Fruit fly (Drosophila melanogaster) whole organism, prepupa: ENCODE measurements around the gene CG18662.

ENCODE experiments used
- Blimp-1 ChIP-seq: fragments of 200-800 bp; sonication (Bioruptor generic); optimal IDR thresholded peaks from 3 replicates; lab custom pipeline; 2017; ENCODE audit warnings: missing biosample characterization, missing genetic modification characterization, mild to moderate bottlenecking, moderate library complexity, missing genetic modification reagents
- CG10631 ChIP-seq: fragments of 200-800 bp; sonication (Bioruptor generic); optimal IDR thresholded peaks from 2 replicates; lab custom pipeline; 2016; ENCODE audit warnings: missing biosample characterization, missing genetic modification characterization
- CG10669 ChIP-seq: fragments of 200-800 bp; sonication (Bioruptor generic); optimal IDR thresholded peaks from 3 replicates; lab custom pipeline; 2018; ENCODE audit warnings: missing biosample characterization, mild to moderate bottlenecking, missing genetic modification characterization, moderate library complexity
- CG11294 ChIP-seq: fragments of 200-800 bp; sonication (Bioruptor generic); IDR thresholded peaks from 2 replicates; pipeline ENCODE4 v1.3.6; 2022; ENCODE audit warnings: missing biosample characterization, missing genetic modification characterization
- CG11762 ChIP-seq: fragments of 200-800 bp; sonication (Bioruptor generic); optimal IDR thresholded peaks from 3 replicates; lab custom pipeline; 2016; ENCODE audit warnings: missing biosample characterization, missing genetic modification characterization; ENCODE audit not compliant: insufficient read depth
- CG11902 ChIP-seq: fragments of 200-800 bp; sonication (Bioruptor generic); optimal IDR thresholded peaks from 3 replicates; lab custom pipeline; 2016; ENCODE audit warnings: missing biosample characterization, missing genetic modification characterization
- CG15336 ChIP-seq: fragments of 200-800 bp; sonication (Bioruptor generic); IDR thresholded peaks from 2 replicates; pipeline ENCODE4 v1.3.6; 2022; ENCODE audit warnings: missing biosample characterization, missing genetic modification characterization
- CG16779 ChIP-seq: fragments of 200-800 bp; sonication (Bioruptor generic); optimal IDR thresholded peaks from 3 replicates; lab custom pipeline; 2017; ENCODE audit warnings: missing biosample characterization, mild to moderate bottlenecking, missing genetic modification characterization
- CG3032 ChIP-seq: fragments of 200-800 bp; optimal IDR thresholded peaks from 2 replicates; lab custom pipeline; 2019; ENCODE audit warnings: missing biosample characterization, mild to moderate bottlenecking, missing genetic modification characterization, moderate library complexity
- CG31627 ChIP-seq: fragments of 200-800 bp; sonication (Bioruptor generic); optimal IDR thresholded peaks from 3 replicates; lab custom pipeline; 2016; ENCODE audit warnings: missing biosample characterization, missing genetic modification characterization
- CG32006 ChIP-seq: fragments of 200-800 bp; sonication (Bioruptor generic); optimal IDR thresholded peaks from 3 replicates; lab custom pipeline; 2017; ENCODE audit warnings: missing biosample characterization, mild to moderate bottlenecking, missing genetic modification characterization
- CG3919 ChIP-seq: fragments of 200-800 bp; sonication (Bioruptor generic); optimal IDR thresholded peaks from 3 replicates; lab custom pipeline; 2016; ENCODE audit warnings: missing biosample characterization, missing genetic modification characterization
- CG4318 ChIP-seq: fragments of 200-800 bp; sonication (Bioruptor generic); optimal IDR thresholded peaks from 3 replicates; lab custom pipeline; 2017; ENCODE audit warnings: missing biosample characterization, mild to moderate bottlenecking, missing genetic modification characterization
- CG6163 ChIP-seq: fragments of 200-800 bp; sonication (Bioruptor generic); IDR thresholded peaks from 3 replicates; pipeline ENCODE4 v1.3.6; 2022; ENCODE audit warnings: missing biosample characterization, missing genetic modification characterization
- CG6792 ChIP-seq: fragments of 200-800 bp; sonication (Bioruptor generic); optimal IDR thresholded peaks from 3 replicates; lab custom pipeline; 2016; ENCODE audit warnings: missing biosample characterization, missing genetic modification characterization
- CG6808 ChIP-seq: fragments of 200-800 bp; sonication (Bioruptor generic); optimal IDR thresholded peaks from 3 replicates; lab custom pipeline; 2017; ENCODE audit warnings: missing biosample characterization, missing genetic modification characterization, mild to moderate bottlenecking, moderate library complexity, missing genetic modification reagents
- CG6854 ChIP-seq: fragments of 200-800 bp; sonication (Bioruptor generic); optimal IDR thresholded peaks from 2 replicates; lab custom pipeline; 2017; ENCODE audit warnings: missing biosample characterization, mild to moderate bottlenecking, missing genetic modification characterization
- CG7368 ChIP-seq: fragments of 200-800 bp; sonication (Bioruptor generic); optimal IDR thresholded peaks from 3 replicates; lab custom pipeline; 2016; ENCODE audit warnings: missing biosample characterization, missing genetic modification characterization
- CG8119 ChIP-seq: fragments of 200-800 bp; sonication (Bioruptor generic); IDR thresholded peaks from 3 replicates; pipeline ENCODE4 v1.3.6; 2022; ENCODE audit warnings: missing biosample characterization, missing genetic modification characterization
- CG8632 ChIP-seq: fragments of 200-800 bp; sonication (Bioruptor generic); optimal IDR thresholded peaks from 3 replicates; lab custom pipeline; 2016; ENCODE audit warnings: missing biosample characterization, missing genetic modification characterization
- CG9139 ChIP-seq: fragments of 200-800 bp; sonication (Bioruptor generic); optimal IDR thresholded peaks from 3 replicates; lab custom pipeline; 2017; ENCODE audit warnings: missing biosample characterization, mild to moderate bottlenecking, missing genetic modification characterization
- Eip75B ChIP-seq: fragments of 200-800 bp; sonication (Bioruptor generic); optimal IDR thresholded peaks from 3 replicates; lab custom pipeline; 2016; ENCODE audit warnings: missing biosample characterization, missing genetic modification characterization
- Eip78C ChIP-seq: fragments of 200-800 bp; sonication (Bioruptor generic); peaks from one replicate; lab custom pipeline; 2016; ENCODE audit warnings: missing biosample characterization, missing genetic modification characterization
- Ets21C ChIP-seq: fragments of 200-800 bp; sonication (Bioruptor generic); optimal IDR thresholded peaks from 3 replicates; lab custom pipeline; 2016; ENCODE audit warnings: missing biosample characterization, missing genetic modification characterization
- Ets96B ChIP-seq: fragments of 200-800 bp; optimal IDR thresholded peaks from 2 replicates; lab custom pipeline; 2019; ENCODE audit warnings: missing biosample characterization, mild to moderate bottlenecking, missing genetic modification characterization, moderate library complexity
- Hr38 ChIP-seq: sonication (Bioruptor generic); optimal IDR thresholded peaks from 2 replicates; lab custom pipeline; 2016; ENCODE audit warnings: missing biosample characterization, missing genetic modification characterization
- Hr39 ChIP-seq: fragments of 200-800 bp; sonication (Bioruptor generic); optimal IDR thresholded peaks from 2 replicates; lab custom pipeline; 2016; ENCODE audit warnings: missing biosample characterization, missing genetic modification characterization
- Hr4 ChIP-seq: fragments of 200-800 bp; sonication (Bioruptor generic); optimal IDR thresholded peaks from 3 replicates; lab custom pipeline; 2016; ENCODE audit warnings: missing biosample characterization, missing genetic modification characterization
- Met ChIP-seq: fragments of 200-800 bp; sonication (Bioruptor generic); optimal IDR thresholded peaks from 3 replicates; lab custom pipeline; 2016; ENCODE audit warnings: missing biosample characterization, missing genetic modification characterization
- OdsH ChIP-seq: fragments of 200-800 bp; sonication (Bioruptor generic); optimal IDR thresholded peaks from 3 replicates; lab custom pipeline; 2016; ENCODE audit warnings: missing biosample characterization, missing genetic modification characterization
- Smox ChIP-seq: fragments of 200-800 bp; sonication (Bioruptor generic); optimal IDR thresholded peaks from 3 replicates; lab custom pipeline; 2016; ENCODE audit warnings: missing biosample characterization, missing genetic modification characterization
- Sox14 ChIP-seq: fragments of 200-800 bp; sonication (Bioruptor generic); optimal IDR thresholded peaks from 3 replicates; lab custom pipeline; 2016; ENCODE audit warnings: missing biosample characterization, missing genetic modification characterization
- achi ChIP-seq: fragments of 200-800 bp; sonication (Bioruptor generic); optimal IDR thresholded peaks from 3 replicates; lab custom pipeline; 2016; ENCODE audit warnings: missing biosample characterization, missing genetic modification characterization
- acj6 ChIP-seq: fragments of 200-800 bp; sonication (Bioruptor generic); optimal IDR thresholded peaks from 3 replicates; lab custom pipeline; 2016; ENCODE audit warnings: missing biosample characterization, missing genetic modification characterization
- cyc ChIP-seq: fragments of 200-800 bp; sonication (Bioruptor generic); optimal IDR thresholded peaks from 3 replicates; lab custom pipeline; 2016; ENCODE audit warnings: missing biosample characterization, missing genetic modification characterization
- dac ChIP-seq: fragments of 200-800 bp; sonication (Bioruptor generic); optimal IDR thresholded peaks from 2 replicates; lab custom pipeline; 2017; ENCODE audit warnings: missing biosample characterization, mild to moderate bottlenecking, missing genetic modification characterization
- dsx ChIP-seq: fragments of 200-800 bp; optimal IDR thresholded peaks from 3 replicates; lab custom pipeline; 2019; ENCODE audit warnings: missing biosample characterization, mild to moderate bottlenecking, missing genetic modification characterization, moderate library complexity; ENCODE audit not compliant: poor library complexity, severe bottlenecking
- eg ChIP-seq: fragments of 200-800 bp; sonication (Bioruptor generic); IDR thresholded peaks from 3 replicates; pipeline ENCODE4 v1.3.6; 2022; ENCODE audit warnings: missing biosample characterization, missing genetic modification characterization
- esn ChIP-seq: fragments of 200-800 bp; sonication (Bioruptor generic); optimal IDR thresholded peaks from 2 replicates; lab custom pipeline; 2016; ENCODE audit warnings: missing biosample characterization, mild to moderate bottlenecking, missing genetic modification characterization, moderate library complexity
- fkh ChIP-seq: fragments of 200-800 bp; sonication (Bioruptor generic); optimal IDR thresholded peaks from 3 replicates; lab custom pipeline; 2017; ENCODE audit warnings: missing biosample characterization, mild to moderate bottlenecking, missing genetic modification characterization, moderate library complexity
- lz ChIP-seq: fragments of 200-800 bp; sonication (Bioruptor generic); optimal IDR thresholded peaks from 3 replicates; lab custom pipeline; 2016; ENCODE audit warnings: missing biosample characterization, missing genetic modification characterization
- net ChIP-seq: fragments of 200-800 bp; sonication (Bioruptor generic); optimal IDR thresholded peaks from 3 replicates; lab custom pipeline; 2016; ENCODE audit warnings: missing biosample characterization, missing genetic modification characterization
- pdm3 ChIP-seq: fragments of 200-800 bp; sonication (Bioruptor generic); optimal IDR thresholded peaks from 3 replicates; lab custom pipeline; 2016; ENCODE audit warnings: missing biosample characterization, missing genetic modification characterization
- salr ChIP-seq, 2 experiments: fragments of 200-800 bp; sonication (Bioruptor generic); optimal IDR thresholded peaks; 3 replicates each; lab custom pipeline; 2016 to 2018; ENCODE audit warnings: missing biosample characterization in 2 of 2, missing genetic modification characterization in 2 of 2, mild to moderate bottlenecking in 1 of 2
- svp ChIP-seq: fragments of 200-800 bp; sonication (Bioruptor generic); peaks from one replicate; lab custom pipeline; 2016; ENCODE audit warnings: missing biosample characterization, missing genetic modification characterization
- topi ChIP-seq: fragments of 200-800 bp; sonication (Bioruptor generic); optimal IDR thresholded peaks from 3 replicates; lab custom pipeline; 2016; ENCODE audit warnings: missing biosample characterization, missing genetic modification characterization
- vri ChIP-seq: fragments of 200-800 bp; sonication (Bioruptor generic); optimal IDR thresholded peaks from 3 replicates; lab custom pipeline; 2016; ENCODE audit warnings: missing biosample characterization, mild to moderate bottlenecking, missing genetic modification characterization

CG18662 gene

DNA sequence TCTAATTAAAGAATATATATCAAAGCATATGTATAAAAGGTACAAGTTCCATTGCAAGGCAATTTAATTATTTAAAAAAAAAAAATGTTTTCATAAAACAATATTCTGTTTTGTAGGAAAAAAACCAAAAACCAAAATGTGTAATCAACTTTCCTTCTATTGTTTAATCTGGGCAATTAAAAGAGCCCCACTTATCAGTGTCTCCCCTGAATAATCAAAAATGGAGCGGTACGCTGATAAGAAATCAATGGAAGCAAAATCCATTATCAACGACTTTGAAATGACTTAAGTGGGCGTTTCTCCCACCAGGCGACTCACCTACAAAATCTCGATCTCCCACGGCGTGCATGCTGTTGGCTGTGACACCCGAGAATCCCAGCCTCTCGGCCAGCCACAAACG lies 39.8 kb upstream of the CG18662 start:
- TF ChIP-seq Hr4 (GFP tag; lab: Kevin White, UChicago) (no peak), vri (peak; percentile 46), svp (GFP tag; lab: Kevin White, UChicago) (peak; percentile 72)

DNA sequence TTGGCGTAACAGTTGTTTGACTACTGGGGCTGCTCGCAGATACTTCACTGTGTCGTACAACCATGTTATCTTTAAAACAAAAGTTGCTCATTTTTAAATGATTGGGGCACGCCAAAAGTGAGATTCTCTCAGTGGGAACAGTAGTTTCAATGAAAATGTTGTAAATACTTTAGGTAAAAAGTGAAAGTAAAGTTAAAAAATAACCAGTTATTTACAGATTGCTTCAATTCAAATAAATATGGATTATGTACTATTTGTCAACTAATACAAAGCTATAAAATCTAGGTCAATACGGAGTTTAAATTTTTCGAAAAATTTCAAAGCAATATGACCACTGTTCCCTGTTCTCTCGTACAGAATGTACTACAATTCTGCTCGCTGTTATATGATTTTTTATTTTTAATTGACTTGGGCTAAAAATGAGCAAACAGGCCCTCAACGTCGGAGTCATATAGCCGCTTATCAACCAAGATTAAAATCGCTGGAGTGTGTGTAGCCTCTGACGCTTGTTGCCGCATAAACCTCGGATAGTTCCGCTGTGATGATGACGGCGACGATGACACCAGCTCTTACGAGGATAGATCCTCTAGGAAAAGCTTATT lies 38.6 kb upstream of the CG18662 start, which contains the start of gene Argl:
Argl (minus strand) TSS at position 370 of the 602 bp plus-strand sequence.
- TF ChIP-seq CG15336 (no peak), CG8119 (GFP tag; lab: Robert Waterston, UW) (no peak), CG7368 (GFP tag; lab: Kevin White, UChicago) (no peak), acj6 (GFP tag; lab: Kevin White, UChicago) (no peak), Eip78C (GFP tag; lab: Kevin White, UChicago) (peak; percentile 83), CG10631 (GFP tag; lab: Kevin White, UChicago) (no peak), vri (peak; percentile 51), Hr4 (GFP tag; lab: Kevin White, UChicago) (peak; percentile 28), net (GFP tag; lab: Kevin White, UChicago) (peak; percentile 8), CG16779 (peak; percentile 12), CG11294 (GFP tag; lab: Robert Waterston, UW) (no peak), CG9139 (GFP tag; lab: Kevin White, UChicago) (no peak), CG11902 (GFP tag; lab: Kevin White, UChicago) (no peak), Smox (GFP tag; lab: Kevin White, UChicago) (no peak), Hr39 (GFP tag; lab: Kevin White, UChicago) (no peak), CG6792 (GFP tag; lab: Kevin White, UChicago) (no peak), eg (GFP tag; lab: Robert Waterston, UW) (peak; percentile 8; the same call in 1 of the 3 replicates), cyc (GFP tag; lab: Kevin White, UChicago) (no peak), CG6808 (no peak), lz (no peak), Met (peak; percentile 18), CG11762 (GFP tag; lab: Kevin White, UChicago) (no peak), CG6163 (GFP tag; lab: Robert Waterston, UW) (no peak), Hr38 (GFP tag; lab: Kevin White, UChicago) (no peak), Eip75B (peak; percentile 36), svp (GFP tag; lab: Kevin White, UChicago) (peak; percentile 87), Ets21C (GFP tag; lab: Kevin White, UChicago) (no peak), pdm3 (GFP tag; lab: Kevin White, UChicago) (peak; percentile 3), CG8632 (GFP tag; lab: Kevin White, UChicago) (peak; percentile 18), esn (no peak), topi (GFP tag; lab: Kevin White, UChicago) (peak; percentile 12), CG32006 (GFP tag; lab: Kevin White, UChicago) (no peak), fkh (GFP tag; lab: Kevin White, UChicago) (peak; percentile 20), CG3032 (tag; lab: Kevin White, UChicago) (no peak), Ets96B (tag; lab: Kevin White, UChicago) (no peak), dac (GFP tag; lab: Kevin White, UChicago) (no peak), achi (no peak)

DNA sequence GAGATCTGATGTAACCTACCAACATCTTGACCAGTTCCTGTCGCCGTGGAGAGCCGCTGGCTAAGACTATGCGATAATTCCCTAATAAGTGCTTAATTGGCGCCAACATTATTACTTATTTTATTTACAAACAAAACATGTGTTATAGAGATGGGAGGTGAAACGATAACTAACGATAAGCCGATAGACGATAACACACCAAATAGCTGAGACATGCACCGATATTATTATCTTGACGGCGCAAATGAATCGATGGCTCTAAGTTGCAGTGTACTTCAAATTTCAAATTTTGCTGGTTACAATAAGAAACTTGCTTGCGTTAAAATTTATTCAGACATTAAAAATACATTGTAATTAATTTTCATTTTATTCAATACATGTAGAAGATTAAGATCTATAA lies 37.3 kb upstream of the CG18662 start, which contains the start of gene CG9515:
CG9515 (minus strand) TSS at position 148 of the 400 bp plus-strand sequence.
- TF ChIP-seq CG9139 (GFP tag; lab: Kevin White, UChicago) (no peak), CG31627 (no peak), Sox14 (GFP tag; lab: Kevin White, UChicago) (peak; percentile 41), dsx (GFP tag; lab: Kevin White, UChicago) (no peak), CG10669 (GFP tag; lab: Kevin White, UChicago) (no peak), Hr4 (GFP tag; lab: Kevin White, UChicago) (no peak), pdm3 (GFP tag; lab: Kevin White, UChicago) (no peak), OdsH (GFP tag; lab: Kevin White, UChicago) (no peak), salr (GFP tag; optimal IDR thresholded peaks at IDR 0.05; lab: Kevin White, UChicago) (no peak), CG6792 (GFP tag; lab: Kevin White, UChicago) (no peak), Ets96B (tag; lab: Kevin White, UChicago) (no peak), vri (peak; percentile 39), Blimp-1 (GFP tag; lab: Kevin White, UChicago) (no peak), Met (no peak), Hr38 (GFP tag; lab: Kevin White, UChicago) (no peak), CG10631 (GFP tag; lab: Kevin White, UChicago) (no peak), fkh (GFP tag; lab: Kevin White, UChicago) (peak; percentile 76), CG11762 (GFP tag; lab: Kevin White, UChicago) (no peak), CG4318 (GFP tag; lab: Kevin White, UChicago) (no peak), CG3919 (GFP tag; lab: Kevin White, UChicago) (no peak), esn (peak; percentile 23), CG6854 (GFP tag; lab: Kevin White, UChicago) (no peak), svp (GFP tag; lab: Kevin White, UChicago) (peak; percentile 33), CG15336 (no peak), CG7368 (GFP tag; lab: Kevin White, UChicago) (no peak)
